Fruit fly (Drosophila melanogaster) whole organism, embryonic: Measurements from ENCODE around the gene Lcp65Ag2.
A peak's percentile ranks its signal among the peaks of the same experiment; 100 is the strongest.

Experiments
- Ada2b ChIP-seq: fragments of 200-800 bp; sonication (Bioruptor generic); IDR thresholded peaks from 2 replicates; pipeline ENCODE4 v1.3.6; 2022; ENCODE audit warnings: missing biosample characterization, missing genetic modification characterization
- Atf-2 ChIP-seq: fragments of 200-800 bp; sonication (Bioruptor generic); optimal IDR thresholded peaks from 2 replicates; lab custom pipeline; 2016; ENCODE audit warnings: missing biosample characterization, missing genetic modification characterization
- Atf6 ChIP-seq: fragments of 200-800 bp; sonication (Bioruptor generic); IDR thresholded peaks from 2 replicates; pipeline ENCODE4 v1.3.6; 2022; ENCODE audit warnings: missing biosample characterization, missing genetic modification characterization
- Awh ChIP-seq: fragments of 200-800 bp; sonication (Bioruptor generic); IDR thresholded peaks from 2 replicates; pipeline ENCODE4, ENCODE4 v1.3.6; 2022; ENCODE audit warnings: missing biosample characterization, missing genetic modification characterization
- B-H1 ChIP-seq: fragments of 200-800 bp; sonication (Bioruptor generic); IDR thresholded peaks from 3 replicates; pipeline ENCODE4 v1.3.6; 2022; ENCODE audit warnings: missing biosample characterization, missing genetic modification characterization
- CG11085 ChIP-seq: fragments of 200-800 bp; sonication (Bioruptor generic); IDR thresholded peaks from 2 replicates; pipeline ENCODE4 v1.3.6; 2022; ENCODE audit warnings: missing biosample characterization, missing genetic modification characterization
- CG1233 ChIP-seq: fragments of 200-800 bp; sonication (Bioruptor generic); optimal IDR thresholded peaks from 4 replicates; lab custom pipeline; 2018; ENCODE audit warnings: missing biosample characterization, mild to moderate bottlenecking, missing genetic modification characterization
- CG12391 ChIP-seq: fragments of 200-800 bp; sonication (Bioruptor generic); optimal IDR thresholded peaks from 3 replicates; lab custom pipeline; 2018; ENCODE audit warnings: missing biosample characterization, mild to moderate bottlenecking, missing genetic modification characterization, moderate library complexity
- CG13624 ChIP-seq: fragments of 200-800 bp; sonication (Bioruptor generic); optimal IDR thresholded peaks from 2 replicates; lab custom pipeline; 2016; ENCODE audit warnings: missing biosample characterization, missing genetic modification characterization
- CG14441 ChIP-seq: fragments of 200-800 bp; sonication (Bioruptor generic); IDR thresholded peaks from 2 replicates; pipeline ENCODE4 v1.3.6; 2022; ENCODE audit warnings: missing biosample characterization, missing genetic modification characterization
- CG14965 ChIP-seq: fragments of 200-800 bp; sonication (Bioruptor generic); optimal IDR thresholded peaks from 2 replicates; lab custom pipeline; 2016; ENCODE audit warnings: missing biosample characterization, missing genetic modification characterization, borderline replicate concordance
- CG15601 ChIP-seq: fragments of 200-800 bp; sonication (Bioruptor generic); optimal IDR thresholded peaks from 3 replicates; lab custom pipeline; 2019; ENCODE audit warnings: missing biosample characterization, mild to moderate bottlenecking, missing genetic modification characterization, moderate library complexity
- CG16779 ChIP-seq: fragments of 200-800 bp; sonication (Bioruptor generic); IDR thresholded peaks from 2 replicates; pipeline ENCODE4 v1.3.6; 2022; ENCODE audit warnings: missing biosample characterization, missing genetic modification characterization
- CG18011 ChIP-seq: fragments of 200-800 bp; sonication (Bioruptor generic); optimal IDR thresholded peaks from 2 replicates; lab custom pipeline; 2017; ENCODE audit warnings: missing biosample characterization, missing genetic modification characterization, mild to moderate bottlenecking, moderate library complexity, missing genotype
- CG2116 ChIP-seq: fragments of 200-800 bp; sonication (Bioruptor generic); optimal IDR thresholded peaks from 3 replicates; lab custom pipeline; 2018; ENCODE audit warnings: missing biosample characterization, mild to moderate bottlenecking, missing genetic modification characterization
- CG2129 ChIP-seq: fragments of 200-800 bp; sonication (Bioruptor generic); IDR thresholded peaks from 2 replicates; pipeline ENCODE4 v1.3.6; 2022; ENCODE audit warnings: missing biosample characterization, missing genetic modification characterization; ENCODE audit not compliant: partially characterized antibody
- CG2678 ChIP-seq: fragments of 200-800 bp; sonication (Bioruptor generic); optimal IDR thresholded peaks from 3 replicates; lab custom pipeline; 2019; ENCODE audit warnings: missing biosample characterization, mild to moderate bottlenecking, missing genetic modification characterization, moderate library complexity
- CG31365 ChIP-seq: fragments of 200-800 bp; sonication (Bioruptor generic); optimal IDR thresholded peaks from 2 replicates; lab custom pipeline; 2018; ENCODE audit warnings: missing biosample characterization, mild to moderate bottlenecking, missing genetic modification characterization
- CG4617 ChIP-seq: fragments of 200-800 bp; sonication (Bioruptor generic); optimal IDR thresholded peaks from 3 replicates; lab custom pipeline; 2016; ENCODE audit warnings: missing biosample characterization, missing genetic modification characterization, borderline replicate concordance
- CG7987 ChIP-seq: fragments of 200-800 bp; sonication (Bioruptor generic); optimal IDR thresholded peaks from 2 replicates; lab custom pipeline; 2018; ENCODE audit warnings: missing biosample characterization, mild to moderate bottlenecking, missing genetic modification characterization, moderate library complexity
- CG8281 ChIP-seq: fragments of 200-800 bp; sonication (Bioruptor generic); optimal IDR thresholded peaks from 2 replicates; lab custom pipeline; 2018; ENCODE audit warnings: missing biosample characterization, mild to moderate bottlenecking, missing genetic modification characterization, moderate library complexity
- CG8290 ChIP-seq, 3 experiments: fragments of 200-800 bp; sonication (Bioruptor generic); optimal IDR thresholded peaks; 2 replicates each; lab custom pipeline; 2016 to 2019; ENCODE audit warnings: missing biosample characterization in 3 of 3, missing genetic modification characterization in 3 of 3, mild to moderate bottlenecking in 2 of 3, moderate library complexity in 1 of 3
- CG9727 ChIP-seq: fragments of 200-800 bp; sonication (Bioruptor generic); optimal IDR thresholded peaks from 3 replicates; lab custom pipeline; 2017; ENCODE audit warnings: missing biosample characterization, mild to moderate bottlenecking, missing genetic modification characterization
- CG9932 ChIP-seq: fragments of 200-800 bp; sonication (Bioruptor generic); IDR thresholded peaks from 2 replicates; pipeline ENCODE4 v1.3.6; 2022; ENCODE audit warnings: missing biosample characterization, missing genetic modification characterization
- CHES-1-like ChIP-seq: fragments of 200-800 bp; sonication (Bioruptor generic); optimal IDR thresholded peaks from 2 replicates; lab custom pipeline; 2016; ENCODE audit warnings: missing biosample characterization, missing genetic modification characterization
- CrebB ChIP-seq: fragments of 200-800 bp; sonication (Bioruptor generic); optimal IDR thresholded peaks from 3 replicates; lab custom pipeline; 2018; ENCODE audit warnings: missing biosample characterization, mild to moderate bottlenecking, missing genetic modification characterization
- Doc2 ChIP-seq: fragments of 200-800 bp; sonication (Bioruptor generic); IDR thresholded peaks from 2 replicates; pipeline ENCODE4 v1.3.6; 2022; ENCODE audit warnings: missing biosample characterization, missing genetic modification characterization
- Ets97D ChIP-seq: fragments of 200-800 bp; sonication (Bioruptor generic); optimal IDR thresholded peaks from 3 replicates; lab custom pipeline; 2016; ENCODE audit warnings: missing biosample characterization, missing genetic modification characterization
- Fer1 ChIP-seq: fragments of 200-800 bp; sonication (Bioruptor generic); optimal IDR thresholded peaks from 2 replicates; lab custom pipeline; 2017; ENCODE audit warnings: missing biosample characterization, mild to moderate bottlenecking, missing genetic modification characterization
- Gug ChIP-seq: fragments of 200-800 bp; sonication (Bioruptor generic); IDR thresholded peaks from 4 replicates; pipeline ENCODE4 v1.3.6; 2022; ENCODE audit warnings: missing biosample characterization, missing genetic modification characterization
- Lim3 ChIP-seq: fragments of 200-800 bp; sonication (Bioruptor generic); IDR thresholded peaks from 2 replicates; pipeline ENCODE4 v1.3.6; 2022; ENCODE audit warnings: missing biosample characterization, missing genetic modification characterization
- Mad ChIP-seq: fragments of 200-800 bp; sonication (Bioruptor generic); optimal IDR thresholded peaks from 2 replicates; lab custom pipeline; 2016; ENCODE audit warnings: missing biosample characterization, missing genetic modification characterization
- Meics ChIP-seq: fragments of 200-800 bp; sonication (Bioruptor generic); optimal IDR thresholded peaks from 2 replicates; lab custom pipeline; 2017; ENCODE audit warnings: missing biosample characterization, mild to moderate bottlenecking, missing genetic modification characterization
- Mrtf ChIP-seq: fragments of 200-800 bp; sonication (Bioruptor generic); IDR thresholded peaks from 3 replicates; pipeline ENCODE4 v1.3.6; 2022; ENCODE audit warnings: missing biosample characterization, missing genetic modification characterization
- Side ChIP-seq: fragments of 200-800 bp; sonication (Bioruptor generic); optimal IDR thresholded peaks from 2 replicates; lab custom pipeline; 2016; ENCODE audit warnings: missing biosample characterization, missing genetic modification characterization
- Sin3A ChIP-seq: fragments of >200 bp; optimal IDR thresholded peaks from 2 replicates; lab custom pipeline; 2018
- Ssrp ChIP-seq: fragments of 200-800 bp; sonication (Bioruptor generic); optimal IDR thresholded peaks from 2 replicates; lab custom pipeline; 2018; ENCODE audit warnings: missing biosample characterization, mild to moderate bottlenecking, missing genetic modification characterization, moderate library complexity
- TFAM ChIP-seq: fragments of 200-800 bp; sonication (Bioruptor generic); optimal IDR thresholded peaks from 2 replicates; lab custom pipeline; 2017; ENCODE audit warnings: missing biosample characterization, missing genetic modification characterization, inconsistent platforms
- da ChIP-seq: fragments of 200-800 bp; sonication (Bioruptor generic); optimal IDR thresholded peaks from 2 replicates; lab custom pipeline; 2016; ENCODE audit warnings: missing biosample characterization, missing genetic modification characterization
- danr ChIP-seq: fragments of 200-800 bp; sonication (Bioruptor generic); IDR thresholded peaks from 2 replicates; pipeline ENCODE4 v1.3.6; 2022; ENCODE audit warnings: missing biosample characterization, missing genetic modification characterization
- dpn ChIP-seq, 2 experiments: fragments of 200-800 bp; sonication (Bioruptor generic); optimal IDR thresholded peaks; 3 replicates each; lab custom pipeline; 2016; ENCODE audit warnings: missing biosample characterization in 2 of 2, missing genetic modification characterization in 2 of 2
- eyg ChIP-seq: fragments of 200-800 bp; sonication (Bioruptor generic); optimal IDR thresholded peaks from 3 replicates; lab custom pipeline; 2016; ENCODE audit warnings: missing biosample characterization, missing genetic modification characterization
- grau ChIP-seq: fragments of 200-800 bp; optimal IDR thresholded peaks from 3 replicates; lab custom pipeline; 2019; ENCODE audit warnings: missing biosample characterization, mild to moderate bottlenecking, missing genetic modification characterization, moderate library complexity
- hkb ChIP-seq, 2 experiments: fragments of 200-800 bp in 1 of 2; fragments of >200 bp in 1 of 2; sonication (Bioruptor generic) in 1 of 2; IDR thresholded peaks in 1 of 2; optimal IDR thresholded peaks in 1 of 2; 2 replicates each; pipeline versions ENCODE4 v1.3.6 to Lab custom; 2017 to 2022; ENCODE audit warnings: missing biosample characterization in 1 of 2, missing genetic modification characterization in 1 of 2
- knrl ChIP-seq: fragments of 200-800 bp; sonication (Bioruptor generic); IDR thresholded peaks from 3 replicates; pipeline ENCODE4 v1.3.6; 2022; ENCODE audit warnings: missing biosample characterization, missing genetic modification characterization; ENCODE audit not compliant: partially characterized antibody
- luna ChIP-seq: fragments of 200-800 bp; sonication (Bioruptor generic); optimal IDR thresholded peaks from 2 replicates; lab custom pipeline; 2016; ENCODE audit warnings: missing biosample characterization, missing genetic modification characterization
- mam ChIP-seq: fragments of 200-800 bp; sonication (Bioruptor generic); optimal IDR thresholded peaks from 3 replicates; lab custom pipeline; 2016; ENCODE audit warnings: missing biosample characterization, missing genetic modification characterization
- nerfin-2 ChIP-seq: fragments of 200-800 bp; sonication (Bioruptor generic); IDR thresholded peaks from 2 replicates; pipeline ENCODE4 v1.3.6; 2022; ENCODE audit warnings: missing biosample characterization, missing genetic modification characterization; ENCODE audit not compliant: partially characterized antibody
- sob ChIP-seq: fragments of 200-800 bp; sonication (Bioruptor generic); IDR thresholded peaks from 2 replicates; pipeline ENCODE4 v1.3.6; 2022; ENCODE audit warnings: missing biosample characterization, missing genetic modification characterization
- zf30C ChIP-seq: fragments of 200-800 bp; sonication (Bioruptor generic); optimal IDR thresholded peaks from 3 replicates; lab custom pipeline; 2018; ENCODE audit warnings: missing biosample characterization, mild to moderate bottlenecking, missing genetic modification characterization

Lcp65Ag2 gene

DNA sequence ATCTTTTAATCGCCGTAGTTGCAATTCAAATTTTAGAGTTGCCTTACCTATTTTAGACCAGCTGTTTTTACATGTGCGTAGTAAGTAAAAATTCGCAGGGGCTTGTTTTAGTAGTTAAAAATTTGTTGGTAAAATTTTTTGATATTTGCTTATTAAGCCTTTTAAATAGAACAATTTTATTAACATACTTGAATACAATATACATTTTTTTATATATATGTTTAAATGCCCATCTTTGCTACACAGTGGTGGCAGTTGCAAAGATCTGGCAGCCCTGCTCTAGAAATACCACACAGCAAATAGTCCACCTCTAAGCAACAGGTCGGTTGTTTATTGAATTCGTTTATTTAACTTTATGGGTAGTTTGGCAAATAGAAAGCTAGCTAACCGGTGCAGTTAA is 38.7 kb downstream of the Lcp65Ag2 start, which contains the start of the genes CG10467 and loj (continued):
- TF ChIP-seq danr (GFP tag; lab: Robert Waterston, UW) (peak; percentile 93), CG18011 (peak; percentile 86), zf30C (GFP tag; lab: Kevin White, UChicago) (no peak), Lim3 (GFP tag; lab: Robert Waterston, UW) (peak; percentile 86; the same call in 1 of the 2 replicates), CG8290 (GFP tag; optimal IDR thresholded peaks at IDR 0.05; lab: Kevin White, UChicago) (peak; percentile 90), CG8290 (tag; optimal IDR thresholded peaks at IDR 0.05; lab: Kevin White, UChicago) (peak in 1 of 2 experiments; percentile 67), mam (GFP tag; lab: Kevin White, UChicago) (peak; percentile 93), CG2116 (GFP tag; lab: Kevin White, UChicago) (peak; percentile 85), Atf6 (peak; percentile 93), luna (GFP tag; lab: Kevin White, UChicago) (peak; percentile 5), CG7987 (peak; percentile 73), CG13624 (GFP tag; lab: Kevin White, UChicago) (peak; percentile 85), Ssrp (tag; lab: Kevin White, UChicago) (peak; percentile 98), Ada2b (GFP tag; lab: Robert Waterston, UW) (peak; percentile 94), CG14965 (no peak), CG15601 (peak; percentile 93), CG11085 (GFP tag; lab: Robert Waterston, UW) (peak; percentile 97), Doc2 (peak; percentile 88), Gug (GFP tag; lab: Robert Waterston, UW) (peak; percentile 98), Mrtf (GFP tag; lab: Robert Waterston, UW) (peak; percentile 96), B-H1 (GFP tag; lab: Robert Waterston, UW) (peak; percentile 96), Ets97D (GFP tag; lab: Kevin White, UChicago) (peak; percentile 65), hkb (optimal IDR thresholded peaks at IDR 0.05; lab: Kevin White, UChicago) (no peak), hkb (GFP tag; IDR thresholded peaks at IDR 0.05; lab: Robert Waterston, UW) (peak; percentile 90), Meics (GFP tag; lab: Kevin White, UChicago) (peak; percentile 92), CG31365 (no peak), CG1233 (GFP tag; lab: Kevin White, UChicago) (peak; percentile 93), grau (tag; lab: Kevin White, UChicago) (peak; percentile 95), CrebB (tag; lab: Kevin White, UChicago) (peak; percentile 78), Awh (GFP tag; lab: Robert Waterston, UW) (peak; percentile 91), CG12391 (tag; lab: Kevin White, UChicago) (peak; percentile 97), da (GFP tag; lab: Kevin White, UChicago) (peak; percentile 32), dpn (GFP tag; optimal IDR thresholded peaks at IDR 0.05; lab: Kevin White, UChicago) (peak; percentile 80 to 98), knrl (GFP tag; lab: Robert Waterston, UW) (peak; percentile 86), eyg (no peak), CG8281 (tag; lab: Kevin White, UChicago) (peak; percentile 81), CG2678 (tag; lab: Kevin White, UChicago) (peak; percentile 95), nerfin-2 (GFP tag; lab: Robert Waterston, UW) (0 out of 2 replicates have a peak, but pooled peaks have one; percentile 15), CG2129 (peak; percentile 63), CHES-1-like (GFP tag; lab: Kevin White, UChicago) (peak; percentile 73), Fer1 (GFP tag; lab: Kevin White, UChicago) (peak; percentile 90), CG9932 (peak; percentile 99), CG16779 (GFP tag; lab: Robert Waterston, UW) (peak; percentile 88), Sin3A (peak; percentile 50), Atf-2 (peak; percentile 60), CG9727 (GFP tag; lab: Kevin White, UChicago) (peak; percentile 96), sob (GFP tag; lab: Robert Waterston, UW) (peak; percentile 98), CG14441 (GFP tag; lab: Robert Waterston, UW) (peak; percentile 98), CG4617 (GFP tag; lab: Kevin White, UChicago) (peak; percentile 97), Side (peak; percentile 56), TFAM (GFP tag; lab: Kevin White, UChicago) (no peak), Mad (GFP tag; lab: Kevin White, UChicago) (peak; percentile 91)
